Fruit fly (Drosophila melanogaster) whole organism, embryonic: ENCODE results near the gene ZnT77C.

Experiments
- CG10543 ChIP-seq: fragments of 200-800 bp; sonication (Bioruptor generic); optimal IDR thresholded peaks from 3 replicates; lab custom pipeline; 2017; ENCODE audit warnings: missing biosample characterization, mild to moderate bottlenecking, missing genetic modification characterization, moderate library complexity
- CG10979 ChIP-seq: fragments of 200-800 bp; sonication (Bioruptor generic); optimal IDR thresholded peaks from 2 replicates; lab custom pipeline; 2018; ENCODE audit warnings: missing biosample characterization, mild to moderate bottlenecking, missing genetic modification characterization, moderate library complexity
- CG11504 ChIP-seq: fragments of 200-800 bp; sonication (Bioruptor generic); optimal IDR thresholded peaks from 3 replicates; lab custom pipeline; 2019; ENCODE audit warnings: missing biosample characterization, mild to moderate bottlenecking, missing genetic modification characterization, moderate library complexity
- CG12769 ChIP-seq: fragments of 200-800 bp; sonication (Bioruptor generic); optimal IDR thresholded peaks from 2 replicates; lab custom pipeline; 2019; ENCODE audit warnings: missing biosample characterization, mild to moderate bottlenecking, missing genetic modification characterization, moderate library complexity
- CG13287 ChIP-seq: fragments of 200-800 bp; sonication (Bioruptor generic); IDR thresholded peaks from 2 replicates; pipeline ENCODE4 v1.3.6; 2022; ENCODE audit warnings: missing biosample characterization, missing genetic modification characterization; ENCODE audit not compliant: partially characterized antibody
- CG13296 ChIP-seq: fragments of 200-800 bp; sonication (Bioruptor generic); optimal IDR thresholded peaks from 3 replicates; lab custom pipeline; 2018; ENCODE audit warnings: missing biosample characterization, mild to moderate bottlenecking, missing genetic modification characterization
- CG15269 ChIP-seq: fragments of 200-800 bp; sonication (Bioruptor generic); optimal IDR thresholded peaks from 2 replicates; lab custom pipeline; 2018; ENCODE audit warnings: missing biosample characterization, mild to moderate bottlenecking, missing genetic modification characterization, moderate library complexity
- CG15479 ChIP-seq: fragments of 200-800 bp; sonication (Bioruptor generic); optimal IDR thresholded peaks from 3 replicates; lab custom pipeline; 2019; ENCODE audit warnings: missing biosample characterization, mild to moderate bottlenecking, missing genetic modification characterization, moderate library complexity
- CG16815 ChIP-seq: fragments of 200-800 bp; sonication (Bioruptor generic); optimal IDR thresholded peaks from 3 replicates; lab custom pipeline; 2017; ENCODE audit warnings: missing biosample characterization, mild to moderate bottlenecking, missing genetic modification characterization
- CG2129 ChIP-seq: fragments of 200-800 bp; sonication (Bioruptor generic); IDR thresholded peaks from 2 replicates; pipeline ENCODE4 v1.3.6; 2022; ENCODE audit warnings: missing biosample characterization, missing genetic modification characterization; ENCODE audit not compliant: partially characterized antibody
- CG30020 ChIP-seq: fragments of 200-800 bp; optimal IDR thresholded peaks from 2 replicates; lab custom pipeline; 2019; ENCODE audit warnings: missing biosample characterization, mild to moderate bottlenecking, missing genetic modification characterization, moderate library complexity
- CG30431 ChIP-seq: fragments of 200-800 bp; sonication (Bioruptor generic); optimal IDR thresholded peaks from 2 replicates; lab custom pipeline; 2017; ENCODE audit warnings: missing biosample characterization, missing genetic modification characterization
- CG32772 ChIP-seq: fragments of 200-800 bp; sonication (Bioruptor generic); IDR thresholded peaks from 2 replicates; pipeline ENCODE4 v1.3.6; 2022; ENCODE audit warnings: missing biosample characterization, missing genetic modification characterization
- CG3281 ChIP-seq: fragments of 200-800 bp; sonication (Bioruptor generic); optimal IDR thresholded peaks from 3 replicates; lab custom pipeline; 2017; ENCODE audit warnings: missing biosample characterization, mild to moderate bottlenecking, missing genetic modification characterization
- CG42726 ChIP-seq: fragments of 200-800 bp; sonication (Bioruptor generic); IDR thresholded peaks from 2 replicates; pipeline ENCODE4 v1.3.6; 2022; ENCODE audit warnings: missing biosample characterization, missing genetic modification characterization; ENCODE audit not compliant: partially characterized antibody
- CG6254 ChIP-seq: fragments of 200-800 bp; sonication (Bioruptor generic); optimal IDR thresholded peaks from 3 replicates; lab custom pipeline; 2017; ENCODE audit warnings: mild to moderate bottlenecking, missing biosample characterization, missing genetic modification reagents, missing genetic modification characterization
- CG6654 ChIP-seq: fragments of 200-800 bp; sonication (Bioruptor generic); optimal IDR thresholded peaks from 2 replicates; lab custom pipeline; 2017; ENCODE audit warnings: missing biosample characterization, mild to moderate bottlenecking, missing genetic modification characterization
- CG7271 ChIP-seq: fragments of 200-800 bp; sonication (Bioruptor generic); optimal IDR thresholded peaks from 2 replicates; lab custom pipeline; 2018; ENCODE audit warnings: missing biosample characterization, mild to moderate bottlenecking, missing genetic modification characterization, moderate library complexity
- CG7745 ChIP-seq: fragments of 200-800 bp; sonication (Bioruptor generic); optimal IDR thresholded peaks from 2 replicates; lab custom pipeline; 2018; ENCODE audit warnings: missing biosample characterization, mild to moderate bottlenecking, missing genetic modification characterization, moderate library complexity
- CG7839 ChIP-seq: fragments of 200-800 bp; sonication (Bioruptor generic); optimal IDR thresholded peaks from 3 replicates; lab custom pipeline; 2018; ENCODE audit warnings: missing biosample characterization, mild to moderate bottlenecking, missing genetic modification characterization, moderate library complexity
- CG7987 ChIP-seq: fragments of 200-800 bp; sonication (Bioruptor generic); optimal IDR thresholded peaks from 2 replicates; lab custom pipeline; 2018; ENCODE audit warnings: missing biosample characterization, mild to moderate bottlenecking, missing genetic modification characterization, moderate library complexity
- CG8388 ChIP-seq: fragments of 200-800 bp; sonication (Bioruptor generic); optimal IDR thresholded peaks from 2 replicates; lab custom pipeline; 2019; ENCODE audit warnings: missing biosample characterization, mild to moderate bottlenecking, missing genetic modification characterization, moderate library complexity
- CG8944 ChIP-seq: fragments of 200-800 bp; sonication (Bioruptor generic); optimal IDR thresholded peaks from 3 replicates; lab custom pipeline; 2016; ENCODE audit warnings: missing biosample characterization, missing genetic modification characterization
- Camta ChIP-seq: fragments of 200-800 bp; sonication (Bioruptor generic); optimal IDR thresholded peaks from 2 replicates; lab custom pipeline; 2016; ENCODE audit warnings: missing biosample characterization, missing genetic modification characterization
- GATAe ChIP-seq: fragments of 200-800 bp; sonication (Bioruptor generic); conservative IDR thresholded peaks from 2 replicates; pipeline ENCODE4 v1.3.6; 2022; ENCODE audit warnings: missing biosample characterization, missing genetic modification characterization
- H15 ChIP-seq: fragments of 200-800 bp; sonication (Bioruptor generic); IDR thresholded peaks from 3 replicates; pipeline ENCODE4 v1.3.6; 2022; ENCODE audit warnings: missing biosample characterization, missing genetic modification characterization
- Jarid2 ChIP-seq: fragments of 200-800 bp; sonication (Bioruptor generic); optimal IDR thresholded peaks from 3 replicates; lab custom pipeline; 2017; ENCODE audit warnings: mild to moderate bottlenecking, missing biosample characterization, missing genetic modification reagents, missing genetic modification characterization
- NC2α ChIP-seq: fragments of 200-800 bp; sonication (Bioruptor generic); optimal IDR thresholded peaks from 2 replicates; lab custom pipeline; 2016; ENCODE audit warnings: missing biosample characterization, missing genetic modification characterization
- Nf-YA ChIP-seq: fragments of 200-800 bp; sonication (Bioruptor generic); IDR thresholded peaks from 2 replicates; pipeline ENCODE4 v1.3.6; 2022; ENCODE audit warnings: missing biosample characterization, missing genetic modification characterization
- Nf-YB ChIP-seq: fragments of 200-800 bp; sonication (Bioruptor generic); optimal IDR thresholded peaks from 3 replicates; lab custom pipeline; 2019; ENCODE audit warnings: missing biosample characterization, mild to moderate bottlenecking, missing genetic modification characterization, moderate library complexity
- Rx ChIP-seq: fragments of 200-800 bp; sonication (Bioruptor generic); IDR thresholded peaks from 2 replicates; pipeline ENCODE4 v1.3.6; 2022; ENCODE audit warnings: missing biosample characterization, missing genetic modification characterization
- Sox102F ChIP-seq: fragments of 200-800 bp; sonication (Bioruptor generic); optimal IDR thresholded peaks from 2 replicates; lab custom pipeline; 2018; ENCODE audit warnings: missing biosample characterization, mild to moderate bottlenecking, missing genetic modification characterization, moderate library complexity
- TFAM ChIP-seq: fragments of 200-800 bp; sonication (Bioruptor generic); optimal IDR thresholded peaks from 2 replicates; lab custom pipeline; 2017; ENCODE audit warnings: missing biosample characterization, missing genetic modification characterization, inconsistent platforms
- Usf ChIP-seq: fragments of 200-800 bp; sonication (Bioruptor generic); optimal IDR thresholded peaks from 2 replicates; lab custom pipeline; 2017; ENCODE audit warnings: missing genotype, missing biosample characterization, missing genetic modification characterization
- chinmo ChIP-seq: fragments of 200-800 bp; sonication (Bioruptor generic); IDR thresholded peaks from 4 replicates; pipeline ENCODE4 v1.3.6; 2022; ENCODE audit warnings: missing biosample characterization, missing genetic modification characterization; ENCODE audit not compliant: partially characterized antibody
- dmrt11E ChIP-seq: fragments of 200-800 bp; sonication (Bioruptor generic); optimal IDR thresholded peaks from 3 replicates; lab custom pipeline; 2018; ENCODE audit warnings: missing biosample characterization, mild to moderate bottlenecking, missing genetic modification characterization, moderate library complexity
- grn ChIP-seq: fragments of 200-800 bp; sonication (Bioruptor generic); optimal IDR thresholded peaks from 3 replicates; lab custom pipeline; 2017; ENCODE audit warnings: missing biosample characterization, missing genetic modification characterization
- gsb ChIP-seq: fragments of 200-800 bp; sonication (Bioruptor generic); IDR thresholded peaks from 2 replicates; pipeline ENCODE4 v1.3.6; 2022; ENCODE audit warnings: missing biosample characterization, missing genetic modification characterization
- gt ChIP-seq: fragments of 200-800 bp; sonication (Bioruptor generic); IDR thresholded peaks from 2 replicates; pipeline ENCODE4 v1.3.6; 2022; ENCODE audit warnings: missing biosample characterization, missing genetic modification characterization
- h ChIP-seq: fragments of >200 bp; optimal IDR thresholded peaks from 2 replicates; lab custom pipeline; 2017
- kah ChIP-seq: fragments of 200-800 bp; sonication (Bioruptor generic); optimal IDR thresholded peaks from 2 replicates; lab custom pipeline; 2018; ENCODE audit warnings: missing biosample characterization, mild to moderate bottlenecking, missing genetic modification characterization
- kni ChIP-seq: fragments of 200-800 bp; sonication (Bioruptor generic); optimal IDR thresholded peaks from 3 replicates; lab custom pipeline; 2017; ENCODE audit warnings: mild to moderate bottlenecking, missing biosample characterization, missing genetic modification reagents, missing genetic modification characterization
- lbe ChIP-seq: fragments of 200-800 bp; sonication (Bioruptor generic); optimal IDR thresholded peaks from 2 replicates; lab custom pipeline; 2016; ENCODE audit warnings: missing biosample characterization, mild to moderate bottlenecking, missing genetic modification characterization
- maf-S ChIP-seq: fragments of 200-800 bp; sonication (Bioruptor generic); optimal IDR thresholded peaks from 2 replicates; lab custom pipeline; 2016; ENCODE audit warnings: missing biosample characterization, missing genetic modification characterization
- pan ChIP-seq, 4 experiments: fragments of >200 bp in 3 of 4; fragments of 200-800 bp in 1 of 4; sonication (Bioruptor generic) in 1 of 4; optimal IDR thresholded peaks in 3 of 4; IDR thresholded peaks in 1 of 4; 2 replicates each; pipeline versions ENCODE4 v1.3.6 to Lab custom; 2017 to 2022; ENCODE audit warnings: missing biosample characterization in 2 of 4, missing genetic modification characterization in 2 of 4, mixed read lengths in 1 of 4
- sob ChIP-seq: fragments of 200-800 bp; sonication (Bioruptor generic); IDR thresholded peaks from 2 replicates; pipeline ENCODE4 v1.3.6; 2022; ENCODE audit warnings: missing biosample characterization, missing genetic modification characterization
- usp ChIP-seq: fragments of >200 bp; optimal IDR thresholded peaks from 2 replicates; lab custom pipeline; 2017; ENCODE audit warnings: missing biosample characterization, missing genetic modification characterization
- wdn ChIP-seq: fragments of 200-800 bp; sonication (Bioruptor generic); IDR thresholded peaks from 2 replicates; pipeline ENCODE4 v1.3.6; 2022; ENCODE audit warnings: missing biosample characterization, missing genetic modification characterization

Gene ZnT77C

DNA sequence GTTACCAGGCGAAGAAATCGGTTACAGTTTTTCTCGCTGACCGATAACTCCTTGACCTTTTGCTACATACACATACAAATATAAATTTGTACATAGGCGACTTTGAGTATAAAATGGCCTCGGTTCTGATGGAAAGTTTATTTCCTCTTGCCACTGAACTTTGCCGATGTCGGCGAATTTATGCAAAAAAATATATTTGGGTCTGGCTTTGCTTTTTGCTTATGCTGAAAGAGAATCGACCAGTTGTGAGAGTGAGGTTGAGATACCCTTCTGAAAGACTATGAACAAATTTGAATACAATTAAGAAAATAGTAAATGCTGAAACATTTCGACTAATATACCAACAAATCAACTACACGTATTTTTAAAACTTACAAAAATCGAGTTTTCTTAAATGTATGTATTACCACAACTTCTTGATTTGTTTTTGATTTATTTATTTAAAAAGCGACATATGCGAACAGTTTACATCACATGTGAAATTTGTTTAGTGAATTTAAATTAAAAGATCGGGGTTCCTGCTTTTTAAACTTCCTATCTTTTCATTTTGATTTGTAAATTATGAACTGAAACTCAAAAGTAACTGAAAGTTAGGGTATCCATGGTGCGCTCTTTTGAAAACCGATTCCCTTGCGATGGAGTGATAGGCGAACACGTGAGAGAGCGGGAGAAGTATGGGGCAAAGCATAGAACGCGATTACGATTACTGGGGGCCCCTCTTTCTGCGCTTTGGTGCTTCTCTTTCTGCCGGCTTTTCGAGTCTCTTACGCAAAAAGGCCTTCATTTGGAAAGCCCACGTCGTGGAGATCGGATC is 14.6 kb upstream of the ZnT77C start (continued):
- TF ChIP-seq maf-S (GFP tag; lab: Kevin White, UChicago) (peak; percentile 17), Sox102F (GFP tag; lab: Kevin White, UChicago) (peak; percentile 72), CG3281 (GFP tag; lab: Kevin White, UChicago) (peak; percentile 92), CG15479 (GFP tag; lab: Kevin White, UChicago) (no peak), NC2α (GFP tag; lab: Kevin White, UChicago) (peak; percentile 25), TFAM (GFP tag; lab: Kevin White, UChicago) (no peak), CG30431 (GFP tag; lab: Kevin White, UChicago) (peak; percentile 62), CG6254 (GFP tag; lab: Kevin White, UChicago) (peak; percentile 65), CG42726 (no peak), CG8944 (GFP tag; lab: Kevin White, UChicago) (peak; percentile 20), CG12769 (tag; lab: Kevin White, UChicago) (no peak), CG30020 (tag; lab: Kevin White, UChicago) (peak; percentile 43), Nf-YA (GFP tag; lab: Robert Waterston, UW) (no peak), h (lab: Kevin White, UChicago) (no peak), CG16815 (GFP tag; lab: Kevin White, UChicago) (peak; percentile 80), Rx (GFP tag; lab: Robert Waterston, UW) (no peak), CG15269 (peak; percentile 82), CG13296 (GFP tag; lab: Kevin White, UChicago) (peak; percentile 84), CG7987 (GFP tag; lab: Kevin White, UChicago) (no peak), CG7745 (tag; lab: Kevin White, UChicago) (no peak), CG2129 (GFP tag; lab: Robert Waterston, UW) (no peak), Camta (GFP tag; lab: Kevin White, UChicago) (peak; percentile 63), kah (GFP tag; lab: Kevin White, UChicago) (peak; percentile 35), CG8388 (GFP tag; lab: Kevin White, UChicago) (peak; percentile 66), CG6654 (GFP tag; lab: Kevin White, UChicago) (peak; percentile 31), lbe (GFP tag; lab: Kevin White, UChicago) (no peak), dmrt11E (tag; lab: Kevin White, UChicago) (peak; percentile 78), GATAe (no peak), gsb (GFP tag; lab: Robert Waterston, UW) (no peak), kni (GFP tag; lab: Kevin White, UChicago) (peak; percentile 57), CG13287 (GFP tag; lab: Robert Waterston, UW) (no peak), H15 (GFP tag; lab: Robert Waterston, UW) (no peak), CG10543 (GFP tag; lab: Kevin White, UChicago) (peak; percentile 87), wdn (GFP tag; lab: Robert Waterston, UW) (no peak), CG7839 (tag; lab: Kevin White, UChicago) (peak; percentile 88), usp (GFP tag; lab: Kevin White, UChicago) (no peak), pan (optimal IDR thresholded peaks at IDR 0.05; lab: Kevin White, UChicago) (no peak), pan (GFP tag; optimal IDR thresholded peaks at IDR 0.05 in 1 of 2, IDR thresholded peaks at IDR 0.05 in 1 of 2) (peak in 1 of 2 experiments; percentile 11), chinmo (no peak), CG11504 (tag; lab: Kevin White, UChicago) (peak; percentile 85), Jarid2 (GFP tag; lab: Kevin White, UChicago) (peak; percentile 16), CG10979 (peak; percentile 83), CG32772 (no peak), Usf (peak; percentile 55), gt (no peak), sob (GFP tag; lab: Robert Waterston, UW) (peak; percentile 39; the same call in 1 of the 2 replicates), CG7271 (tag; lab: Kevin White, UChicago) (no peak), grn (GFP tag; lab: Kevin White, UChicago) (peak; percentile 88), Nf-YB (GFP tag; lab: Kevin White, UChicago) (peak; percentile 71)
